Fruit fly (Drosophila melanogaster) whole organism, embryonic: ENCODE measurements around the gene Cul6.
A peak's percentile ranks its signal among the peaks of the same experiment; 100 is the strongest.

Experiments
- CG10366 ChIP-seq: fragments of 200-800 bp; sonication (Bioruptor generic); IDR thresholded peaks from 2 replicates; pipeline ENCODE4 v1.3.6; 2022; ENCODE audit warnings: missing biosample characterization, missing genetic modification characterization
- CG10431 ChIP-seq: fragments of 200-800 bp; sonication (Bioruptor generic); optimal IDR thresholded peaks from 3 replicates; lab custom pipeline; 2018; ENCODE audit warnings: missing biosample characterization, mild to moderate bottlenecking, missing genetic modification characterization
- CG12942 ChIP-seq: fragments of 200-800 bp; sonication (Bioruptor generic); optimal IDR thresholded peaks from 3 replicates; lab custom pipeline; 2016; ENCODE audit warnings: missing biosample characterization, missing genetic modification characterization
- CG14014 ChIP-seq: fragments of 200-800 bp; sonication (Bioruptor generic); IDR thresholded peaks from 2 replicates; pipeline ENCODE4 v1.3.6; 2022; ENCODE audit warnings: missing biosample characterization, missing genetic modification characterization
- CG15514 ChIP-seq: fragments of 200-800 bp; sonication (Bioruptor generic); optimal IDR thresholded peaks from 3 replicates; lab custom pipeline; 2017; ENCODE audit warnings: missing biosample characterization, missing genetic modification characterization, mild to moderate bottlenecking, moderate library complexity, missing genetic modification reagents
- CG1647 ChIP-seq: fragments of 200-800 bp; sonication (Bioruptor generic); optimal IDR thresholded peaks from 3 replicates; lab custom pipeline; 2016; ENCODE audit warnings: missing biosample characterization, missing genetic modification characterization
- CG18262 ChIP-seq: fragments of 200-800 bp; optimal IDR thresholded peaks from 3 replicates; lab custom pipeline; 2019; ENCODE audit warnings: missing biosample characterization, mild to moderate bottlenecking, missing genetic modification characterization, moderate library complexity
- CG2889 ChIP-seq: fragments of 200-800 bp; sonication (Bioruptor generic); IDR thresholded peaks from 3 replicates; pipeline ENCODE4 v1.3.6; 2022; ENCODE audit warnings: missing biosample characterization, missing genetic modification characterization
- CG30431 ChIP-seq: fragments of 200-800 bp; sonication (Bioruptor generic); optimal IDR thresholded peaks from 2 replicates; lab custom pipeline; 2017; ENCODE audit warnings: missing biosample characterization, missing genetic modification characterization
- CG31388 ChIP-seq: fragments of 200-800 bp; sonication (Bioruptor generic); optimal IDR thresholded peaks from 2 replicates; lab custom pipeline; 2016; ENCODE audit warnings: missing biosample characterization, missing genetic modification characterization
- CG3281 ChIP-seq: fragments of 200-800 bp; sonication (Bioruptor generic); optimal IDR thresholded peaks from 3 replicates; lab custom pipeline; 2017; ENCODE audit warnings: missing biosample characterization, mild to moderate bottlenecking, missing genetic modification characterization
- CG4707 ChIP-seq: fragments of 200-800 bp; sonication (Bioruptor generic); optimal IDR thresholded peaks from 2 replicates; lab custom pipeline; 2018; ENCODE audit warnings: missing biosample characterization, mild to moderate bottlenecking, missing genetic modification characterization, moderate library complexity
- CG6689 ChIP-seq: fragments of 200-800 bp; sonication (Bioruptor generic); IDR thresholded peaks from 2 replicates; pipeline ENCODE4 v1.3.6; 2022; ENCODE audit warnings: missing biosample characterization, missing genetic modification characterization
- CG6765 ChIP-seq: fragments of 200-800 bp; sonication (Bioruptor generic); optimal IDR thresholded peaks from 3 replicates; lab custom pipeline; 2017; ENCODE audit warnings: missing biosample characterization, mild to moderate bottlenecking, missing genetic modification characterization
- CG6854 ChIP-seq: fragments of 200-800 bp; sonication (Bioruptor generic); optimal IDR thresholded peaks from 3 replicates; lab custom pipeline; 2017; ENCODE audit warnings: missing biosample characterization, mild to moderate bottlenecking, missing genetic modification characterization
- CG7357 ChIP-seq: fragments of 200-800 bp; sonication (Bioruptor generic); IDR thresholded peaks from 3 replicates; pipeline ENCODE4 v1.3.6; 2022; ENCODE audit warnings: missing biosample characterization, missing genetic modification characterization
- CG7372 ChIP-seq: fragments of 200-800 bp; sonication (Bioruptor generic); IDR thresholded peaks from 2 replicates; pipeline ENCODE4 v1.3.6; 2022; ENCODE audit warnings: missing biosample characterization, missing genetic modification characterization
- CG8290 ChIP-seq, 3 experiments: fragments of 200-800 bp; sonication (Bioruptor generic); optimal IDR thresholded peaks; 2 replicates each; lab custom pipeline; 2016 to 2019; ENCODE audit warnings: missing biosample characterization in 3 of 3, missing genetic modification characterization in 3 of 3, mild to moderate bottlenecking in 2 of 3, moderate library complexity in 1 of 3
- Dad ChIP-seq: fragments of 200-800 bp; sonication (Bioruptor generic); optimal IDR thresholded peaks from 3 replicates; lab custom pipeline; 2016; ENCODE audit warnings: missing biosample characterization, missing genetic modification characterization
- Dll ChIP-seq: fragments of 200-800 bp; sonication (Bioruptor generic); IDR thresholded peaks from 4 replicates; pipeline ENCODE4 v1.3.6; 2022; ENCODE audit warnings: missing biosample characterization, missing genetic modification characterization; ENCODE audit not compliant: partially characterized antibody
- Doc2 ChIP-seq: fragments of 200-800 bp; sonication (Bioruptor generic); IDR thresholded peaks from 2 replicates; pipeline ENCODE4 v1.3.6; 2022; ENCODE audit warnings: missing biosample characterization, missing genetic modification characterization
- Elba2 ChIP-seq: fragments of 200-800 bp; sonication (Bioruptor generic); optimal IDR thresholded peaks from 3 replicates; lab custom pipeline; 2016; ENCODE audit warnings: missing biosample characterization, missing genetic modification characterization
- Hr78 ChIP-seq, 2 experiments: fragments of 200-800 bp in 1 of 2; fragments of >200 bp in 1 of 2; sonication (Bioruptor generic) in 1 of 2; optimal IDR thresholded peaks; 2 replicates each; lab custom pipeline; 2017 to 2019; ENCODE audit warnings: missing biosample characterization in 2 of 2, missing genetic modification characterization in 2 of 2, mild to moderate bottlenecking in 1 of 2, moderate library complexity in 1 of 2
- Neu2 ChIP-seq: fragments of 200-800 bp; sonication (Bioruptor generic); optimal IDR thresholded peaks from 3 replicates; lab custom pipeline; 2016; ENCODE audit warnings: missing biosample characterization, missing genetic modification characterization, borderline replicate concordance
- Six4 ChIP-seq: fragments of 200-800 bp; sonication (Bioruptor generic); optimal IDR thresholded peaks from 2 replicates; lab custom pipeline; 2016; ENCODE audit warnings: missing biosample characterization, missing genetic modification characterization
- Sox100B ChIP-seq: fragments of 200-800 bp; sonication (Bioruptor generic); optimal IDR thresholded peaks from 3 replicates; lab custom pipeline; 2018; ENCODE audit warnings: missing biosample characterization, mild to moderate bottlenecking, missing genetic modification characterization
- Stat92E ChIP-seq, 3 experiments: fragments of >200 bp in 2 of 3; fragments of 200-800 bp in 1 of 3; sonication (Bioruptor generic) in 1 of 3; optimal IDR thresholded peaks; 2 replicates each; lab custom pipeline; 2017 to 2019; ENCODE audit warnings: missing biosample characterization in 3 of 3, missing genetic modification characterization in 3 of 3, mild to moderate bottlenecking in 1 of 3, moderate library complexity in 1 of 3
- Vsx1 ChIP-seq: fragments of 200-800 bp; sonication (Bioruptor generic); optimal IDR thresholded peaks from 2 replicates; lab custom pipeline; 2017; ENCODE audit warnings: missing biosample characterization, mild to moderate bottlenecking, missing genetic modification characterization, missing genetic modification reagents
- ara ChIP-seq: fragments of 200-800 bp; sonication (Bioruptor generic); IDR thresholded peaks from 2 replicates; pipeline ENCODE4 v1.3.6; 2022; ENCODE audit warnings: missing biosample characterization, missing genetic modification characterization
- ase ChIP-seq: fragments of 200-800 bp; sonication (Bioruptor generic); IDR thresholded peaks from 3 replicates; pipeline ENCODE4 v1.3.6; 2022; ENCODE audit warnings: missing biosample characterization, missing genetic modification characterization
- dysf ChIP-seq: fragments of 200-800 bp; sonication (Bioruptor generic); IDR thresholded peaks from 3 replicates; pipeline ENCODE4 v1.3.6; 2022; ENCODE audit warnings: missing biosample characterization, missing genetic modification characterization
- fd64A ChIP-seq: fragments of 200-800 bp; sonication (Bioruptor generic); optimal IDR thresholded peaks from 3 replicates; lab custom pipeline; 2018; ENCODE audit warnings: missing biosample characterization, mild to moderate bottlenecking, missing genetic modification characterization
- gem ChIP-seq: fragments of 200-800 bp; sonication (Bioruptor generic); optimal IDR thresholded peaks from 2 replicates; lab custom pipeline; 2019; ENCODE audit warnings: missing biosample characterization, mild to moderate bottlenecking, missing genetic modification characterization, moderate library complexity
- hb ChIP-seq: fragments of 200-800 bp; sonication (Bioruptor generic); IDR thresholded peaks from 3 replicates; pipeline ENCODE4 v1.3.6; 2022; ENCODE audit warnings: missing biosample characterization, missing genetic modification characterization; ENCODE audit not compliant: partially characterized antibody
- jigr1 ChIP-seq: fragments of 200-800 bp; sonication (Bioruptor generic); IDR thresholded peaks from 3 replicates; pipeline ENCODE4 v1.3.6; 2022; ENCODE audit warnings: missing biosample characterization, missing genetic modification characterization
- lab ChIP-seq: fragments of 200-800 bp; sonication (Bioruptor generic); optimal IDR thresholded peaks from 3 replicates; lab custom pipeline; 2017; ENCODE audit warnings: missing biosample characterization, missing genetic modification characterization, mild to moderate bottlenecking, moderate library complexity, missing genetic modification reagents
- mld ChIP-seq: fragments of 200-800 bp; sonication (Bioruptor generic); IDR thresholded peaks from 3 replicates; pipeline ENCODE4 v1.3.6; 2022; ENCODE audit warnings: missing biosample characterization, missing genetic modification characterization; ENCODE audit not compliant: partially characterized antibody
- org-1 ChIP-seq: fragments of 200-800 bp; sonication (Bioruptor generic); optimal IDR thresholded peaks from 2 replicates; lab custom pipeline; 2017; ENCODE audit warnings: missing biosample characterization, missing genetic modification characterization
- pzg ChIP-seq: fragments of 200-800 bp; sonication (Bioruptor generic); optimal IDR thresholded peaks from 3 replicates; lab custom pipeline; 2018; ENCODE audit warnings: missing biosample characterization, mild to moderate bottlenecking, missing genetic modification characterization, moderate library complexity
- ro ChIP-seq: fragments of 200-800 bp; sonication (Bioruptor generic); IDR thresholded peaks from 2 replicates; pipeline ENCODE4 v1.3.6; 2022; ENCODE audit warnings: missing biosample characterization, missing genetic modification characterization
- sens ChIP-seq: fragments of 200-800 bp; sonication (Bioruptor generic); peaks from one replicate; lab custom pipeline; 2016; ENCODE audit warnings: missing biosample characterization, missing genetic modification characterization
- shn ChIP-seq: fragments of 200-800 bp; sonication (Bioruptor generic); optimal IDR thresholded peaks from 3 replicates; lab custom pipeline; 2016; ENCODE audit warnings: missing biosample characterization, missing genetic modification characterization
- sqz ChIP-seq: fragments of 200-800 bp; sonication (Bioruptor generic); optimal IDR thresholded peaks from 3 replicates; lab custom pipeline; 2018; ENCODE audit warnings: missing biosample characterization, mild to moderate bottlenecking, missing genetic modification characterization
- ssp ChIP-seq: fragments of 200-800 bp; sonication (Bioruptor generic); IDR thresholded peaks from 2 replicates; pipeline ENCODE4 v1.3.6; 2022; ENCODE audit warnings: missing biosample characterization, missing genetic modification characterization
- stc ChIP-seq: fragments of 200-800 bp; sonication (Bioruptor generic); IDR thresholded peaks from 2 replicates; pipeline ENCODE4 v1.3.6; 2022; ENCODE audit warnings: missing biosample characterization, missing genetic modification characterization
- tap ChIP-seq: fragments of 200-800 bp; optimal IDR thresholded peaks from 3 replicates; lab custom pipeline; 2019; ENCODE audit warnings: missing biosample characterization, mild to moderate bottlenecking, missing genetic modification characterization, moderate library complexity
- vnd ChIP-seq: fragments of 200-800 bp; sonication (Bioruptor generic); IDR thresholded peaks from 3 replicates; pipeline ENCODE4 v1.3.6; 2022; ENCODE audit warnings: missing biosample characterization, missing genetic modification characterization; ENCODE audit not compliant: partially characterized antibody
- wek ChIP-seq: fragments of 200-800 bp; sonication (Bioruptor generic); optimal IDR thresholded peaks from 3 replicates; lab custom pipeline; 2018; ENCODE audit warnings: missing biosample characterization, mild to moderate bottlenecking, missing genetic modification characterization, moderate library complexity

The Cul6 gene

dm6 chr3L:13022854-13023560, 11.5 kb upstream of the Cul6 start, which contains the start of gene RpS12 (continued):
- peak; percentile 78 for TF ChIP-seq CG10366 (GFP tag; lab: Robert Waterston, UW)
- peak; percentile 71 for TF ChIP-seq CG8290 (GFP tag; optimal IDR thresholded peaks at IDR 0.05; lab: Kevin White, UChicago)
- TF ChIP-seq CG8290 (tag; optimal IDR thresholded peaks at IDR 0.05; lab: Kevin White, UChicago): peak in 1 of 2 experiments; percentile 95
- peak; percentile 58 for TF ChIP-seq tap (tag; lab: Kevin White, UChicago)
- TF ChIP-seq CG7357 (GFP tag; lab: Robert Waterston, UW): peak; percentile 84
- 0 out of 2 replicates have a peak, but pooled peaks have one; percentile 3 for TF ChIP-seq ara
- TF ChIP-seq CG3281 (GFP tag; lab: Kevin White, UChicago): peak; percentile 86
- TF ChIP-seq Stat92E (GFP tag; optimal IDR thresholded peaks at IDR 0.05; lab: Kevin White, UChicago): peak in 1 of 3 experiments; percentile 59
- 0 out of 3 replicates have a peak, but pooled peaks have one; percentile 39 for TF ChIP-seq CG2889 (GFP tag; lab: Robert Waterston, UW)
- peak; percentile 75 for TF ChIP-seq CG10431
- no peak for TF ChIP-seq ro (GFP tag; lab: Robert Waterston, UW)
- TF ChIP-seq stc (GFP tag; lab: Robert Waterston, UW): peak; percentile 42; the same call in 1 of the 2 replicates
- TF ChIP-seq jigr1 (GFP tag; lab: Robert Waterston, UW): no peak
- no peak for TF ChIP-seq Doc2 (GFP tag; lab: Robert Waterston, UW)
- peak; percentile 80 for TF ChIP-seq CG4707 (GFP tag; lab: Kevin White, UChicago)
- TF ChIP-seq Dad: peak; percentile 78
- TF ChIP-seq sens (GFP tag; lab: Kevin White, UChicago): peak; percentile 92
- peak; percentile 21 for TF ChIP-seq Neu2 (GFP tag; lab: Kevin White, UChicago)
- no peak for TF ChIP-seq Hr78 (GFP tag; optimal IDR thresholded peaks at IDR 0.05; lab: Kevin White, UChicago)
- peak; percentile 87 for TF ChIP-seq CG15514
- peak; percentile 70; the same call in 2 of the 3 replicates for TF ChIP-seq mld (GFP tag; lab: Robert Waterston, UW)
- peak; percentile 50 for TF ChIP-seq org-1 (GFP tag; lab: Kevin White, UChicago)
- peak; percentile 49 for TF ChIP-seq CG12942
- TF ChIP-seq dysf (GFP tag; lab: Robert Waterston, UW): peak; percentile 69
- TF ChIP-seq CG30431 (GFP tag; lab: Kevin White, UChicago): peak; percentile 63
- peak; percentile 76 for TF ChIP-seq Dll (GFP tag; lab: Robert Waterston, UW)
- TF ChIP-seq gem (tag; lab: Kevin White, UChicago): peak; percentile 62
- TF ChIP-seq lab (GFP tag; lab: Kevin White, UChicago): peak; percentile 90
- peak; percentile 68 for TF ChIP-seq CG7372 (GFP tag; lab: Robert Waterston, UW)
- peak; percentile 79 for TF ChIP-seq CG14014
- TF ChIP-seq CG6765 (GFP tag; lab: Kevin White, UChicago): peak; percentile 86
- TF ChIP-seq fd64A (GFP tag; lab: Kevin White, UChicago): peak; percentile 63
- peak; percentile 36; the same call in 1 of the 2 replicates for TF ChIP-seq CG6689 (GFP tag; lab: Robert Waterston, UW)
- TF ChIP-seq CG18262 (tag; lab: Kevin White, UChicago): peak; percentile 41
- peak; percentile 97 for TF ChIP-seq ssp (GFP tag; lab: Robert Waterston, UW)
- TF ChIP-seq Elba2 (GFP tag; lab: Kevin White, UChicago): no peak
- peak; percentile 71 for TF ChIP-seq Vsx1
- peak; percentile 68 for TF ChIP-seq CG6854 (GFP tag; lab: Kevin White, UChicago)
- TF ChIP-seq vnd: peak; percentile 77
- TF ChIP-seq CG31388: no peak
- peak; percentile 82 for TF ChIP-seq hb
- peak; percentile 83 for TF ChIP-seq shn (GFP tag; lab: Kevin White, UChicago)
- peak; percentile 77 for TF ChIP-seq CG1647
- TF ChIP-seq Sox100B (GFP tag; lab: Kevin White, UChicago): peak; percentile 65
- TF ChIP-seq pzg (GFP tag; lab: Kevin White, UChicago): peak; percentile 81
- peak; percentile 88 for TF ChIP-seq wek (GFP tag; lab: Kevin White, UChicago)
- peak; percentile 62 for TF ChIP-seq sqz (GFP tag; lab: Kevin White, UChicago)
- TF ChIP-seq ase (GFP tag; lab: Robert Waterston, UW): peak; percentile 79
- TF ChIP-seq Six4 (GFP tag; lab: Kevin White, UChicago): peak; percentile 30
